Fruit fly (Drosophila melanogaster) whole organism, embryonic: ENCODE data around the gene tws.

Experiments used
- BEAF-32 ChIP-seq: fragments of 200-800 bp; sonication (Bioruptor generic); optimal IDR thresholded peaks from 3 replicates; lab custom pipeline; 2017; ENCODE audit warnings: missing biosample characterization, missing genetic modification characterization, mild to moderate bottlenecking, moderate library complexity, missing genetic modification reagents
- Bgb ChIP-seq: fragments of 200-800 bp; sonication (Bioruptor generic); IDR thresholded peaks from 2 replicates; pipeline ENCODE4 v1.3.6; 2022; ENCODE audit warnings: missing biosample characterization, missing genetic modification characterization; ENCODE audit not compliant: partially characterized antibody
- Blimp-1 ChIP-seq: fragments of 200-800 bp; sonication (Bioruptor generic); optimal IDR thresholded peaks from 3 replicates; lab custom pipeline; 2018; ENCODE audit warnings: missing biosample characterization, missing genetic modification characterization, mild to moderate bottlenecking, moderate library complexity, missing genetic modification reagents
- CG10431 ChIP-seq: fragments of 200-800 bp; sonication (Bioruptor generic); optimal IDR thresholded peaks from 3 replicates; lab custom pipeline; 2018; ENCODE audit warnings: missing biosample characterization, mild to moderate bottlenecking, missing genetic modification characterization
- CG10565 ChIP-seq: fragments of 200-800 bp; sonication (Bioruptor generic); optimal IDR thresholded peaks from 3 replicates; lab custom pipeline; 2016; ENCODE audit warnings: missing biosample characterization, mild to moderate bottlenecking, missing genetic modification characterization
- CG15514 ChIP-seq: fragments of 200-800 bp; sonication (Bioruptor generic); optimal IDR thresholded peaks from 3 replicates; lab custom pipeline; 2017; ENCODE audit warnings: missing biosample characterization, missing genetic modification characterization, mild to moderate bottlenecking, moderate library complexity, missing genetic modification reagents
- CG1603 ChIP-seq: fragments of 200-800 bp; sonication (Bioruptor generic); optimal IDR thresholded peaks from 2 replicates; lab custom pipeline; 2019; ENCODE audit warnings: missing biosample characterization, mild to moderate bottlenecking, missing genetic modification characterization, moderate library complexity
- CG17568 ChIP-seq: fragments of 200-800 bp; sonication (Bioruptor generic); optimal IDR thresholded peaks from 2 replicates; lab custom pipeline; 2018; ENCODE audit warnings: missing biosample characterization, mild to moderate bottlenecking, missing genetic modification characterization, moderate library complexity
- CG33557 ChIP-seq: fragments of 200-800 bp; sonication (Bioruptor generic); optimal IDR thresholded peaks from 2 replicates; lab custom pipeline; 2019; ENCODE audit warnings: missing biosample characterization, mild to moderate bottlenecking, missing genetic modification characterization, moderate library complexity
- CG34224 ChIP-seq: fragments of 200-800 bp; sonication (Bioruptor generic); IDR thresholded peaks from 3 replicates; pipeline ENCODE4 v1.3.6; 2022; ENCODE audit warnings: missing biosample characterization, missing genetic modification characterization; ENCODE audit not compliant: partially characterized antibody
- CG4424 ChIP-seq: fragments of 200-800 bp; sonication (Bioruptor generic); optimal IDR thresholded peaks from 3 replicates; lab custom pipeline; 2016; ENCODE audit warnings: missing biosample characterization, missing genetic modification characterization
- CG6254 ChIP-seq: fragments of 200-800 bp; sonication (Bioruptor generic); optimal IDR thresholded peaks from 3 replicates; lab custom pipeline; 2017; ENCODE audit warnings: mild to moderate bottlenecking, missing biosample characterization, missing genetic modification reagents, missing genetic modification characterization
- CTCF ChIP-seq: fragments of 200-800 bp; sonication (Bioruptor generic); optimal IDR thresholded peaks from 2 replicates; lab custom pipeline; 2017; ENCODE audit warnings: missing biosample characterization, mild to moderate bottlenecking, missing genetic modification characterization, moderate library complexity
- Dbx ChIP-seq: fragments of 200-800 bp; sonication (Bioruptor generic); IDR thresholded peaks from 3 replicates; pipeline ENCODE4 v1.3.6; 2022; ENCODE audit warnings: missing biosample characterization, missing genetic modification characterization
- Dref ChIP-seq: fragments of 200-800 bp; sonication (Bioruptor generic); IDR thresholded peaks from 2 replicates; pipeline ENCODE4 v1.3.6; 2022; ENCODE audit warnings: missing biosample characterization, missing genetic modification characterization
- Drgx ChIP-seq: fragments of 200-800 bp; sonication (Bioruptor generic); IDR thresholded peaks from 2 replicates; pipeline ENCODE4 v1.3.6; 2022; ENCODE audit warnings: missing biosample characterization, missing genetic modification characterization
- Eip74EF ChIP-seq, 2 experiments: fragments of 200-800 bp in 1 of 2; fragments of >200 bp in 1 of 2; sonication (Bioruptor generic) in 1 of 2; optimal IDR thresholded peaks; 2 replicates each; lab custom pipeline; 2017 to 2019; ENCODE audit warnings: missing biosample characterization in 2 of 2, missing genetic modification characterization in 2 of 2, mild to moderate bottlenecking in 1 of 2, moderate library complexity in 1 of 2
- HHEX ChIP-seq: fragments of 200-800 bp; sonication (Bioruptor generic); optimal IDR thresholded peaks from 3 replicates; lab custom pipeline; 2017; ENCODE audit warnings: missing biosample characterization, mild to moderate bottlenecking, missing genetic modification characterization, missing genetic modification reagents
- HLH4C ChIP-seq: fragments of 200-800 bp; sonication (Bioruptor generic); IDR thresholded peaks from 3 replicates; pipeline ENCODE4 v1.3.6; 2022; ENCODE audit warnings: missing biosample characterization, missing genetic modification characterization; ENCODE audit not compliant: partially characterized antibody
- HLHmδ ChIP-seq: fragments of 200-800 bp; sonication (Bioruptor generic); optimal IDR thresholded peaks from 2 replicates; lab custom pipeline; 2018; ENCODE audit warnings: missing biosample characterization, mild to moderate bottlenecking, missing genetic modification characterization, moderate library complexity
- Jarid2 ChIP-seq: fragments of 200-800 bp; sonication (Bioruptor generic); optimal IDR thresholded peaks from 3 replicates; lab custom pipeline; 2017; ENCODE audit warnings: mild to moderate bottlenecking, missing biosample characterization, missing genetic modification reagents, missing genetic modification characterization
- MBD-R2 ChIP-seq: fragments of 200-800 bp; sonication (Bioruptor generic); IDR thresholded peaks from 2 replicates; pipeline ENCODE4 v1.3.6; 2022; ENCODE audit warnings: missing biosample characterization, missing genetic modification characterization
- Med ChIP-seq: fragments of 200-800 bp; sonication (Bioruptor generic); peaks from one replicate; lab custom pipeline; 2016; ENCODE audit warnings: missing biosample characterization, missing genetic modification characterization, mild to moderate bottlenecking, inconsistent platforms, moderate library complexity
- Neu2 ChIP-seq: fragments of 200-800 bp; sonication (Bioruptor generic); optimal IDR thresholded peaks from 3 replicates; lab custom pipeline; 2016; ENCODE audit warnings: missing biosample characterization, missing genetic modification characterization, borderline replicate concordance
- Pdp1 ChIP-seq, 2 experiments: fragments of 200-800 bp; sonication (Bioruptor generic); optimal IDR thresholded peaks; 3 replicates each; lab custom pipeline; 2016; ENCODE audit warnings: missing biosample characterization in 2 of 2, missing genetic modification characterization in 2 of 2, mild to moderate bottlenecking in 1 of 2, moderate library complexity in 1 of 2
- Sin3A ChIP-seq: fragments of >200 bp; optimal IDR thresholded peaks from 2 replicates; lab custom pipeline; 2018
- Sry-β ChIP-seq: fragments of 200-800 bp; sonication (Bioruptor generic); optimal IDR thresholded peaks from 2 replicates; lab custom pipeline; 2018; ENCODE audit warnings: missing biosample characterization, mild to moderate bottlenecking, missing genetic modification characterization, moderate library complexity
- Sry-δ ChIP-seq: fragments of 200-800 bp; sonication (Bioruptor generic); optimal IDR thresholded peaks from 2 replicates; lab custom pipeline; 2016; ENCODE audit warnings: missing biosample characterization, missing genetic modification characterization
- bsh ChIP-seq, 2 experiments: fragments of 200-800 bp; sonication (Bioruptor generic); optimal IDR thresholded peaks; 2 replicates each; lab custom pipeline; 2017 to 2018; ENCODE audit warnings: mild to moderate bottlenecking in 2 of 2, missing biosample characterization in 2 of 2, missing genetic modification characterization in 2 of 2, moderate library complexity in 1 of 2
- cas ChIP-seq: fragments of 200-800 bp; sonication (Bioruptor generic); IDR thresholded peaks from 2 replicates; pipeline ENCODE4 v1.3.6; 2022; ENCODE audit warnings: missing biosample characterization, missing genetic modification characterization
- chinmo ChIP-seq: fragments of 200-800 bp; sonication (Bioruptor generic); IDR thresholded peaks from 4 replicates; pipeline ENCODE4 v1.3.6; 2022; ENCODE audit warnings: missing biosample characterization, missing genetic modification characterization; ENCODE audit not compliant: partially characterized antibody
- chn ChIP-seq: fragments of 200-800 bp; sonication (Bioruptor generic); optimal IDR thresholded peaks from 2 replicates; lab custom pipeline; 2016; ENCODE audit warnings: missing biosample characterization, missing genetic modification characterization
- ci ChIP-seq: fragments of 200-800 bp; sonication (Bioruptor generic); IDR thresholded peaks from 3 replicates; pipeline ENCODE4 v1.3.6; 2022; ENCODE audit warnings: missing biosample characterization, missing genetic modification characterization
- eve ChIP-seq, 2 experiments: fragments of >200 bp; optimal IDR thresholded peaks; 2 replicates each; lab custom pipeline; 2017; ENCODE audit warnings: missing biosample characterization in 2 of 2, missing genetic modification characterization in 2 of 2
- insv ChIP-seq, 2 experiments: fragments of 200-800 bp; sonication (Bioruptor generic); optimal IDR thresholded peaks; 3 replicates each; lab custom pipeline; 2016 to 2018; ENCODE audit warnings: missing biosample characterization in 2 of 2, missing genetic modification characterization in 2 of 2
- mld ChIP-seq: fragments of 200-800 bp; sonication (Bioruptor generic); IDR thresholded peaks from 3 replicates; pipeline ENCODE4 v1.3.6; 2022; ENCODE audit warnings: missing biosample characterization, missing genetic modification characterization; ENCODE audit not compliant: partially characterized antibody
- onecut ChIP-seq: fragments of 200-800 bp; sonication (Bioruptor generic); IDR thresholded peaks from 2 replicates; pipeline ENCODE4 v1.3.6; 2022; ENCODE audit warnings: missing biosample characterization, missing genetic modification characterization
- pfk ChIP-seq: fragments of 200-800 bp; sonication (Bioruptor generic); optimal IDR thresholded peaks from 2 replicates; lab custom pipeline; 2018; ENCODE audit warnings: missing biosample characterization, mild to moderate bottlenecking, missing genetic modification characterization, moderate library complexity
- pzg ChIP-seq: fragments of 200-800 bp; sonication (Bioruptor generic); optimal IDR thresholded peaks from 3 replicates; lab custom pipeline; 2018; ENCODE audit warnings: missing biosample characterization, mild to moderate bottlenecking, missing genetic modification characterization, moderate library complexity
- rib ChIP-seq: fragments of 200-800 bp; sonication (Bioruptor generic); IDR thresholded peaks from 2 replicates; pipeline ENCODE4 v1.3.6; 2022; ENCODE audit warnings: missing biosample characterization, missing genetic modification characterization
- ro ChIP-seq: fragments of 200-800 bp; sonication (Bioruptor generic); IDR thresholded peaks from 2 replicates; pipeline ENCODE4 v1.3.6; 2022; ENCODE audit warnings: missing biosample characterization, missing genetic modification characterization
- sd ChIP-seq: fragments of 200-800 bp; sonication (Bioruptor generic); optimal IDR thresholded peaks from 3 replicates; lab custom pipeline; 2018; ENCODE audit warnings: missing biosample characterization, mild to moderate bottlenecking, missing genetic modification characterization, moderate library complexity
- sens ChIP-seq: fragments of 200-800 bp; sonication (Bioruptor generic); peaks from one replicate; lab custom pipeline; 2016; ENCODE audit warnings: missing biosample characterization, missing genetic modification characterization
- sqz ChIP-seq: fragments of 200-800 bp; sonication (Bioruptor generic); optimal IDR thresholded peaks from 3 replicates; lab custom pipeline; 2018; ENCODE audit warnings: missing biosample characterization, mild to moderate bottlenecking, missing genetic modification characterization
- stwl ChIP-seq: fragments of 200-800 bp; sonication (Bioruptor generic); optimal IDR thresholded peaks from 3 replicates; lab custom pipeline; 2018; ENCODE audit warnings: missing biosample characterization, mild to moderate bottlenecking, missing genetic modification characterization, moderate library complexity
- usp ChIP-seq: fragments of >200 bp; optimal IDR thresholded peaks from 2 replicates; lab custom pipeline; 2017; ENCODE audit warnings: missing biosample characterization, missing genetic modification characterization
- vvl ChIP-seq: fragments of 200-800 bp; sonication (Bioruptor generic); IDR thresholded peaks from 2 replicates; pipeline ENCODE4 v1.3.6; 2022; ENCODE audit warnings: missing biosample characterization, missing genetic modification characterization

Gene tws

DNA sequence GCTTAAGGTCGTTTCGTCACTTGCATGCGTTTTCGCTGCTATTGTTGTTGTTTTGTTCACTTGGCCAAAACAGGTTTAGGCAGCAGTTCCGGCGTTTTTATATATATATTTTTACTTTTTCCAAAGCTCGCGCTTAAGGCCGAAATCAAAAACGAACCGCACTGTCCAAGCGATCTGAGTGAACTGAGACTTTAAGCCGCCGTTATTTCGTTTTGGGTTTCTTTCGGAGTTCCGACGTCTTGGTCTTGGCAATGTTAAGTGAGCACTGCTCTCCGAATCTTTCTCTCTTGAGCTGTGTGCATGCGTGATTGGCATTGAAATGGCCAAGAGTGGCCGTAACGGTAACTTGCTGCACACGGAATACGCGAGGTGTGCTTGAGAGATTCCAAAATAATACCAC is 14.1 kb downstream of the tws start, which contains the start of gene knk (continued):
- TF ChIP-seq pfk = no peak
- peak; percentile 44 for TF ChIP-seq Jarid2
- TF ChIP-seq Eip74EF (GFP tag; optimal IDR thresholded peaks at IDR 0.05; lab: Kevin White, UChicago) = peak in 1 of 2 experiments; percentile 71
- no peak for TF ChIP-seq usp
- no peak for TF ChIP-seq pzg (GFP tag; lab: Kevin White, UChicago)
- no peak for TF ChIP-seq CG10565
- no peak for TF ChIP-seq Drgx (GFP tag; lab: Robert Waterston, UW)
- TF ChIP-seq Pdp1 (GFP tag; optimal IDR thresholded peaks at IDR 0.05; lab: Kevin White, UChicago) = no peak
- peak; percentile 33; the same call in 1 of the 3 replicates for TF ChIP-seq CG34224 (GFP tag; lab: Robert Waterston, UW)
- no peak for TF ChIP-seq CG17568 (GFP tag; lab: Kevin White, UChicago)
- no peak for TF ChIP-seq Sin3A (lab: Kevin White, UChicago)
- TF ChIP-seq ro (GFP tag; lab: Robert Waterston, UW) = no peak
- no peak for TF ChIP-seq CG4424 (GFP tag; lab: Kevin White, UChicago)

DNA sequence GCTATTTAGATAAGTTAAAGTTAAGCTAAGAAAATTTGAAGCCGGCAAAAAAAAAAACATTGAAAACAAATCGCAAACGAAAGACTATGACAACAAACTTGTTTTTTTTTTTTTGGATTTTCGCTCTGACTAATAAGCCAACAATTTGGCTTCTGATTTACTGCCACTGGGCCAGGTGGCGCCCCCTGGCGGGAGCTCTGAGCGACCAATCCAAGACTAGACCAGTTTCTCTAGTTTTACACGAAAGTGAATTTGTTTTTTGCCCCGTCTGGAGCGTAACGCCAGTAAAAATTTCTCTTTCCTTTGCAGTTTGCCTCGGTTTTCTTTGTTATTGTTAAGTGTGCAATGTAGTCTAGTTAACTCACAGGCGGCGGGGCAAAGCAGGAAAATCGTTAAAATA is 14.8 kb downstream of the tws start:
- TF ChIP-seq HLHmδ (GFP tag; lab: Kevin White, UChicago) (peak; percentile 19), Sry-β (GFP tag; lab: Kevin White, UChicago) (no peak), HHEX (no peak), CG6254 (GFP tag; lab: Kevin White, UChicago) (peak; percentile 26), chinmo (GFP tag; lab: Robert Waterston, UW) (0 out of 4 replicates have a peak, but pooled peaks have one; percentile 20), sd (tag; lab: Kevin White, UChicago) (peak; percentile 84), CG10431 (GFP tag; lab: Kevin White, UChicago) (peak; percentile 53), ci (peak; percentile 30; the same call in 1 of the 3 replicates), HLH4C (GFP tag; lab: Robert Waterston, UW) (0 out of 3 replicates have a peak, but pooled peaks have one; percentile 16), sens (GFP tag; lab: Kevin White, UChicago) (peak; percentile 39), chn (GFP tag; lab: Kevin White, UChicago) (no peak), sqz (GFP tag; lab: Kevin White, UChicago) (peak; percentile 49), bsh (GFP tag; optimal IDR thresholded peaks at IDR 0.05; lab: Kevin White, UChicago) (peak in 1 of 2 experiments; percentile 18), vvl (GFP tag; lab: Robert Waterston, UW) (0 out of 2 replicates have a peak, but pooled peaks have one; percentile 13), insv (GFP tag; optimal IDR thresholded peaks at IDR 0.05; lab: Kevin White, UChicago) (no peak), CTCF (GFP tag; lab: Kevin White, UChicago) (peak; percentile 88), Med (peak; percentile 14), Blimp-1 (peak; percentile 99), Bgb (GFP tag; lab: Robert Waterston, UW) (no peak), CG33557 (GFP tag; lab: Kevin White, UChicago) (peak; percentile 48)

DNA sequence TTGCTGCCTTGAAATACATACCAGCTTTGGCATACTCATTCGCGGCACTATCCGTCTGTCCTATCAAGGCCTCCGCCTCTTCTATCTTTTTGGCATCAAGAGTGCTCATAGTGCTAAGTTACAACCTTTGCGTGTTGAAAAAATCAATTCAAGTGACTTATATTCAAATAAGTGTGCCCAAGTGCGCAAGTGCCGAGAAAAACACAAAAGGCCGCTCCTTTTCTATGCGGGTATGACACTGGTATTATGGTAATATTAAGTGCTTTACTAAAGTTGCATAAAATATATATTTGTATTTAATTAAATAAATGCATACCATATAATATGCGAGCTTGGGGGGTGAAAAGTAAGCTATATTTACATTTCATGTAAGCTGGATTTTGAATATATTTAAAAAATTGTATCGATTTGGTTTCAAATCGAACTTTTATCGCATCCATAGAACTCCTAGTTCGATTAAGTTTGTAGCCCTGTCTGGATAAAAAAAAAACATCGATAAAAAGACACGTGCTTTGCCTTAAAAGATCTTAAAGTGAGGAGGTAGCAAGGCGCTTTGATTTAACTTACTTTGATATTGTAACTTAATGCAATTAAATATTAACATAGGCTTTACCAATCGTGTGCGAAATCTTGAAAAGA is 18.2 kb downstream of the tws start, which contains the start of the genes gammaSnap2 and ATPsynepsilonL:
TSS of gene gammaSnap2 (minus strand) at position 135 of the 639 bp plus-strand sequence.
TSS of gene ATPsynepsilonL (plus strand) at position 508 of the 639 bp plus-strand sequence.
- TF ChIP-seq eve (GFP tag; optimal IDR thresholded peaks at IDR 0.05; lab: Kevin White, UChicago) (peak in 1 of 2 experiments; percentile 9), rib (GFP tag; lab: Robert Waterston, UW) (no peak), Dbx (GFP tag; lab: Robert Waterston, UW) (no peak), BEAF-32 (GFP tag; lab: Kevin White, UChicago) (peak; percentile 27), Dref (GFP tag; lab: Robert Waterston, UW) (peak; percentile 38; the same call in 1 of the 2 replicates), cas (GFP tag; lab: Robert Waterston, UW) (no peak), CG15514 (peak; percentile 97), MBD-R2 (GFP tag; lab: Robert Waterston, UW) (peak; percentile 36; the same call in 1 of the 2 replicates), mld (GFP tag; lab: Robert Waterston, UW) (0 out of 3 replicates have a peak, but pooled peaks have one; percentile 12), Sry-δ (peak; percentile 4), HLH4C (GFP tag; lab: Robert Waterston, UW) (0 out of 3 replicates have a peak, but pooled peaks have one; percentile 26), onecut (peak; percentile 89), stwl (tag; lab: Kevin White, UChicago) (peak; percentile 81), CG1603 (no peak), Neu2 (GFP tag; lab: Kevin White, UChicago) (no peak)
